Fruit fly (Drosophila melanogaster) whole organism, embryonic: ENCODE measurements around the gene sea.

Experiments used
- Awh ChIP-seq: fragments of 200-800 bp; sonication (Bioruptor generic); IDR thresholded peaks from 2 replicates; pipeline ENCODE4, ENCODE4 v1.3.6; 2022; ENCODE audit warnings: missing biosample characterization, missing genetic modification characterization
- CG10431 ChIP-seq: fragments of 200-800 bp; sonication (Bioruptor generic); optimal IDR thresholded peaks from 3 replicates; lab custom pipeline; 2018; ENCODE audit warnings: missing biosample characterization, mild to moderate bottlenecking, missing genetic modification characterization
- CG11504 ChIP-seq: fragments of 200-800 bp; sonication (Bioruptor generic); optimal IDR thresholded peaks from 3 replicates; lab custom pipeline; 2019; ENCODE audit warnings: missing biosample characterization, mild to moderate bottlenecking, missing genetic modification characterization, moderate library complexity
- CG11695 ChIP-seq: fragments of 200-800 bp; sonication (Bioruptor generic); IDR thresholded peaks from 3 replicates; pipeline ENCODE4 v1.3.6; 2022; ENCODE audit warnings: missing biosample characterization, missing genetic modification characterization
- CG12236 ChIP-seq: fragments of 200-800 bp; sonication (Bioruptor generic); optimal IDR thresholded peaks from 2 replicates; lab custom pipeline; 2016; ENCODE audit warnings: missing biosample characterization, missing genetic modification characterization
- CG13775 ChIP-seq: fragments of 200-800 bp; sonication (Bioruptor generic); optimal IDR thresholded peaks from 3 replicates; lab custom pipeline; 2017; ENCODE audit warnings: missing biosample characterization, mild to moderate bottlenecking, missing genetic modification characterization
- CG14014 ChIP-seq: fragments of 200-800 bp; sonication (Bioruptor generic); IDR thresholded peaks from 2 replicates; pipeline ENCODE4 v1.3.6; 2022; ENCODE audit warnings: missing biosample characterization, missing genetic modification characterization
- CG14965 ChIP-seq: fragments of 200-800 bp; sonication (Bioruptor generic); optimal IDR thresholded peaks from 2 replicates; lab custom pipeline; 2016; ENCODE audit warnings: missing biosample characterization, missing genetic modification characterization, borderline replicate concordance
- CG16863 ChIP-seq: fragments of 200-800 bp; sonication (Bioruptor generic); optimal IDR thresholded peaks from 3 replicates; lab custom pipeline; 2016; ENCODE audit warnings: missing biosample characterization, missing genetic modification characterization
- CG18476 ChIP-seq: fragments of 200-800 bp; sonication (Bioruptor generic); optimal IDR thresholded peaks from 2 replicates; lab custom pipeline; 2016; ENCODE audit warnings: missing biosample characterization, mild to moderate bottlenecking, missing genetic modification characterization
- CG3065 ChIP-seq: fragments of 200-800 bp; sonication (Bioruptor generic); optimal IDR thresholded peaks from 2 replicates; lab custom pipeline; 2016; ENCODE audit warnings: missing biosample characterization, missing genetic modification characterization
- CG3163 ChIP-seq: fragments of 200-800 bp; sonication (Bioruptor generic); optimal IDR thresholded peaks from 3 replicates; lab custom pipeline; 2016; ENCODE audit warnings: missing biosample characterization, missing genetic modification characterization
- CG5245 ChIP-seq: fragments of 200-800 bp; sonication (Bioruptor generic); optimal IDR thresholded peaks from 3 replicates; lab custom pipeline; 2016; ENCODE audit warnings: missing biosample characterization, missing genetic modification characterization
- CG7928 ChIP-seq: fragments of 200-800 bp; sonication (Bioruptor generic); optimal IDR thresholded peaks from 2 replicates; lab custom pipeline; 2017; ENCODE audit warnings: missing biosample characterization, mild to moderate bottlenecking, missing genetic modification characterization
- CG8089 ChIP-seq: fragments of 200-800 bp; sonication (Bioruptor generic); optimal IDR thresholded peaks from 3 replicates; lab custom pipeline; 2016; ENCODE audit warnings: missing biosample characterization, missing genetic modification characterization
- CG8281 ChIP-seq: fragments of 200-800 bp; sonication (Bioruptor generic); optimal IDR thresholded peaks from 2 replicates; lab custom pipeline; 2018; ENCODE audit warnings: missing biosample characterization, mild to moderate bottlenecking, missing genetic modification characterization, moderate library complexity
- CG8290 ChIP-seq, 3 experiments: fragments of 200-800 bp; sonication (Bioruptor generic); optimal IDR thresholded peaks; 2 replicates each; lab custom pipeline; 2016 to 2019; ENCODE audit warnings: missing biosample characterization in 3 of 3, missing genetic modification characterization in 3 of 3, mild to moderate bottlenecking in 2 of 3, moderate library complexity in 1 of 3
- CG9817 ChIP-seq: fragments of 200-800 bp; sonication (Bioruptor generic); optimal IDR thresholded peaks from 2 replicates; lab custom pipeline; 2018; ENCODE audit warnings: missing biosample characterization, mild to moderate bottlenecking, missing genetic modification characterization, moderate library complexity
- CrebB ChIP-seq: fragments of 200-800 bp; sonication (Bioruptor generic); optimal IDR thresholded peaks from 3 replicates; lab custom pipeline; 2018; ENCODE audit warnings: missing biosample characterization, mild to moderate bottlenecking, missing genetic modification characterization
- Dp ChIP-seq: fragments of 200-800 bp; sonication (Bioruptor generic); optimal IDR thresholded peaks from 2 replicates; lab custom pipeline; 2018; ENCODE audit warnings: missing biosample characterization, mild to moderate bottlenecking, missing genetic modification characterization, moderate library complexity
- Fer1 ChIP-seq: fragments of 200-800 bp; sonication (Bioruptor generic); optimal IDR thresholded peaks from 2 replicates; lab custom pipeline; 2017; ENCODE audit warnings: missing biosample characterization, mild to moderate bottlenecking, missing genetic modification characterization
- Hsf ChIP-seq: fragments of 200-800 bp; sonication (Bioruptor generic); optimal IDR thresholded peaks from 3 replicates; lab custom pipeline; 2016; ENCODE audit warnings: missing biosample characterization, missing genetic modification characterization
- Lpt ChIP-seq: fragments of >200 bp; optimal IDR thresholded peaks from 2 replicates; lab custom pipeline; 2018; ENCODE audit warnings: missing biosample characterization, missing genetic modification characterization
- Mad ChIP-seq: fragments of 200-800 bp; sonication (Bioruptor generic); optimal IDR thresholded peaks from 2 replicates; lab custom pipeline; 2016; ENCODE audit warnings: missing biosample characterization, missing genetic modification characterization
- NC2α ChIP-seq: fragments of 200-800 bp; sonication (Bioruptor generic); optimal IDR thresholded peaks from 2 replicates; lab custom pipeline; 2016; ENCODE audit warnings: missing biosample characterization, missing genetic modification characterization
- Rx ChIP-seq: fragments of 200-800 bp; sonication (Bioruptor generic); IDR thresholded peaks from 2 replicates; pipeline ENCODE4 v1.3.6; 2022; ENCODE audit warnings: missing biosample characterization, missing genetic modification characterization
- Scr ChIP-seq: fragments of 200-800 bp; sonication (Bioruptor generic); IDR thresholded peaks from 2 replicates; pipeline ENCODE4 v1.3.6; 2022; ENCODE audit warnings: missing biosample characterization, missing genetic modification characterization; ENCODE audit not compliant: partially characterized antibody
- ab ChIP-seq: fragments of 200-800 bp; sonication (Bioruptor generic); optimal IDR thresholded peaks from 2 replicates; lab custom pipeline; 2016; ENCODE audit warnings: missing biosample characterization, missing genetic modification characterization
- ase ChIP-seq: fragments of 200-800 bp; sonication (Bioruptor generic); IDR thresholded peaks from 3 replicates; pipeline ENCODE4 v1.3.6; 2022; ENCODE audit warnings: missing biosample characterization, missing genetic modification characterization
- ato ChIP-seq: fragments of 200-800 bp; sonication (Bioruptor generic); IDR thresholded peaks from 2 replicates; pipeline ENCODE4 v1.3.6; 2022; ENCODE audit warnings: missing biosample characterization, missing genetic modification characterization; ENCODE audit not compliant: partially characterized antibody
- bbx ChIP-seq: fragments of 200-800 bp; sonication (Bioruptor generic); IDR thresholded peaks from 2 replicates; pipeline ENCODE4 v1.3.6; 2022; ENCODE audit warnings: missing biosample characterization, missing genetic modification characterization; ENCODE audit not compliant: partially characterized antibody
- bsh ChIP-seq, 2 experiments: fragments of 200-800 bp; sonication (Bioruptor generic); optimal IDR thresholded peaks; 2 replicates each; lab custom pipeline; 2017 to 2018; ENCODE audit warnings: mild to moderate bottlenecking in 2 of 2, missing biosample characterization in 2 of 2, missing genetic modification characterization in 2 of 2, moderate library complexity in 1 of 2
- cato ChIP-seq: fragments of 200-800 bp; sonication (Bioruptor generic); optimal IDR thresholded peaks from 2 replicates; lab custom pipeline; 2016; ENCODE audit warnings: missing biosample characterization, missing genetic modification characterization, borderline replicate concordance
- chm ChIP-seq: fragments of 200-800 bp; sonication (Bioruptor generic); IDR thresholded peaks from 2 replicates; pipeline ENCODE4 v1.3.6; 2022; ENCODE audit warnings: missing biosample characterization, missing genetic modification characterization
- cwo ChIP-seq: fragments of 200-800 bp; sonication (Bioruptor generic); optimal IDR thresholded peaks from 3 replicates; lab custom pipeline; 2017; ENCODE audit warnings: missing biosample characterization, missing genetic modification characterization, mild to moderate bottlenecking, moderate library complexity, missing genetic modification reagents
- da ChIP-seq: fragments of 200-800 bp; sonication (Bioruptor generic); optimal IDR thresholded peaks from 2 replicates; lab custom pipeline; 2016; ENCODE audit warnings: missing biosample characterization, missing genetic modification characterization
- dmrt11E ChIP-seq: fragments of 200-800 bp; sonication (Bioruptor generic); optimal IDR thresholded peaks from 3 replicates; lab custom pipeline; 2018; ENCODE audit warnings: missing biosample characterization, mild to moderate bottlenecking, missing genetic modification characterization, moderate library complexity
- fu2 ChIP-seq: fragments of 200-800 bp; sonication (Bioruptor generic); optimal IDR thresholded peaks from 2 replicates; lab custom pipeline; 2016; ENCODE audit warnings: missing biosample characterization, missing genetic modification characterization
- gce ChIP-seq: fragments of 200-800 bp; sonication (Bioruptor generic); IDR thresholded peaks from 3 replicates; pipeline ENCODE4 v1.3.6; 2022; ENCODE audit warnings: missing biosample characterization, missing genetic modification characterization
- ind ChIP-seq: fragments of 200-800 bp; sonication (Bioruptor generic); optimal IDR thresholded peaks from 3 replicates; lab custom pipeline; 2016; ENCODE audit warnings: missing biosample characterization, missing genetic modification characterization
- jing ChIP-seq: fragments of 200-800 bp; sonication (Bioruptor generic); optimal IDR thresholded peaks from 2 replicates; lab custom pipeline; 2018; ENCODE audit warnings: missing biosample characterization, mild to moderate bottlenecking, missing genetic modification characterization
- kni ChIP-seq: fragments of 200-800 bp; sonication (Bioruptor generic); optimal IDR thresholded peaks from 3 replicates; lab custom pipeline; 2017; ENCODE audit warnings: mild to moderate bottlenecking, missing biosample characterization, missing genetic modification reagents, missing genetic modification characterization
- lbe ChIP-seq: fragments of 200-800 bp; sonication (Bioruptor generic); optimal IDR thresholded peaks from 2 replicates; lab custom pipeline; 2016; ENCODE audit warnings: missing biosample characterization, mild to moderate bottlenecking, missing genetic modification characterization
- nom ChIP-seq: fragments of 200-800 bp; sonication (Bioruptor generic); optimal IDR thresholded peaks from 2 replicates; lab custom pipeline; 2017; ENCODE audit warnings: missing biosample characterization, missing genetic modification characterization, mild to moderate bottlenecking, moderate library complexity, missing genetic modification reagents
- sens ChIP-seq: fragments of 200-800 bp; sonication (Bioruptor generic); peaks from one replicate; lab custom pipeline; 2016; ENCODE audit warnings: missing biosample characterization, missing genetic modification characterization
- sisA ChIP-seq: fragments of 200-800 bp; sonication (Bioruptor generic); IDR thresholded peaks from 2 replicates; pipeline ENCODE4 v1.3.6; 2022; ENCODE audit warnings: missing biosample characterization, missing genetic modification characterization
- stwl ChIP-seq: fragments of 200-800 bp; sonication (Bioruptor generic); optimal IDR thresholded peaks from 3 replicates; lab custom pipeline; 2018; ENCODE audit warnings: missing biosample characterization, mild to moderate bottlenecking, missing genetic modification characterization, moderate library complexity
- tna ChIP-seq: fragments of 200-800 bp; sonication (Bioruptor generic); IDR thresholded peaks from 2 replicates; pipeline ENCODE4 v1.3.6; 2022; ENCODE audit warnings: missing biosample characterization, missing genetic modification characterization; ENCODE audit not compliant: partially characterized antibody
- wdn ChIP-seq: fragments of 200-800 bp; sonication (Bioruptor generic); IDR thresholded peaks from 2 replicates; pipeline ENCODE4 v1.3.6; 2022; ENCODE audit warnings: missing biosample characterization, missing genetic modification characterization

Gene sea

DNA sequence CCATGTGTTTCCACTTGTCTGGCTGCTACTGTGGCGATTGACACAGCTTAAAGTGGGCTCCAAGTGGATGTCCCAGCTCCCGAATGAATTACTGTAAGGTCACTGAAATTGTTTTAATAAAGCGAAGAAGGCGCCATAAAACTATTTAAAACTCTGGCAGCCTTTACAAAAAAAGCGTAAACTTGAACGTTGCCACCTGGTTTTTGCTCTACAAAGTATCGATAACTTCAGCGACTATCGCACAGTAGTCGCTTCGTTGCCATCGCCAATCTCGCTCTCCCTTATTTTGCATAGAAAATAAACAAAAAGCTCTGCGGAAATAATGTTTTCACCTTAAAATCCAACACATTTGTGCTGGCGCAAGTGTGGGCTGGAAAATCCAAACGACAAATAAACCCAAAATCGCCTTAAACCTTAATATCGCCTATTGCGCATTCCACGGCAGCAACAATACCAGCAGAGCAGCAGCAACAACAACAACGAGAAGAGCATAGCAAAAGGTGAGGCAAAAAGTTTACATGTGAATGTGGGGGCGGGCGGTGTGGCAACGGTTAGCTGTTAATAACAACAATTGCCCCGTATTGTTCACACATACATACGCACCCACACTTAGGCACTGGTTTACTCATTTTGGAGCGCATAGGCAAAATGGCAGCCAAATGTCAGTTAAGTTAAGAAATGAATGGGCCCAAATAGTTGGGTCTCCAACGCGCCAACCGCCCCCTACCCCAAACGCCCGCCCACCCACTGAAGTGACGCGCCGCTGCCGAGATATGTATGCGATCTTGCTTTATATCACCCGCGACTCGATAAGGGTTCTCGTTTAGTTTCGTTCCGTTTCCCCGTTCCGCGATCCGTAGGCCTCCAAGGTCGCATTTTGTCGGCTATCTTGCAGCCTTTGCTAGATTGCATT lies 14.7 kb upstream of the sea start, which contains the start of gene wkd (continued):
- TF ChIP-seq stwl: peak; percentile 88
- no peak for TF ChIP-seq da (GFP tag; lab: Kevin White, UChicago)
- no peak for TF ChIP-seq cato (GFP tag; lab: Kevin White, UChicago)
- no peak for TF ChIP-seq CG14014 (GFP tag; lab: Robert Waterston, UW)
- no peak for TF ChIP-seq CG10431 (GFP tag; lab: Kevin White, UChicago)
- no peak for TF ChIP-seq ind (GFP tag; lab: Kevin White, UChicago)
- no peak for TF ChIP-seq CG8089 (GFP tag; lab: Kevin White, UChicago)
- no peak for TF ChIP-seq Hsf
- no peak for TF ChIP-seq CG3163
- TF ChIP-seq nom (GFP tag; lab: Kevin White, UChicago): no peak
- TF ChIP-seq sens (GFP tag; lab: Kevin White, UChicago): no peak
- no peak for TF ChIP-seq cwo (GFP tag; lab: Kevin White, UChicago)
- no peak for TF ChIP-seq Lpt (GFP tag; lab: Kevin White, UChicago)
- TF ChIP-seq CG11695 (GFP tag; lab: Robert Waterston, UW): no peak
- no peak for TF ChIP-seq CG3065 (GFP tag; lab: Kevin White, UChicago)
- TF ChIP-seq ab (GFP tag; lab: Kevin White, UChicago): no peak
- no peak for TF ChIP-seq CG7928 (GFP tag; lab: Kevin White, UChicago)
- TF ChIP-seq fu2 (GFP tag; lab: Kevin White, UChicago): no peak
- no peak for TF ChIP-seq Fer1
- no peak for TF ChIP-seq CG5245 (GFP tag; lab: Kevin White, UChicago)
- TF ChIP-seq bbx (GFP tag; lab: Robert Waterston, UW): peak; percentile 87
- TF ChIP-seq NC2α: no peak
- TF ChIP-seq CG16863 (GFP tag; lab: Kevin White, UChicago): no peak
- no peak for TF ChIP-seq CG11504 (tag; lab: Kevin White, UChicago)
- no peak for TF ChIP-seq CG14965 (GFP tag; lab: Kevin White, UChicago)
- no peak for TF ChIP-seq jing
- TF ChIP-seq tna (GFP tag; lab: Robert Waterston, UW): peak; percentile 75; the same call in 1 of the 2 replicates
- TF ChIP-seq Rx (GFP tag; lab: Robert Waterston, UW): no peak
- no peak for TF ChIP-seq CG18476 (GFP tag; lab: Kevin White, UChicago)
- no peak for TF ChIP-seq wdn (GFP tag; lab: Robert Waterston, UW)
- TF ChIP-seq dmrt11E (tag; lab: Kevin White, UChicago): no peak
- TF ChIP-seq CG12236 (GFP tag; lab: Kevin White, UChicago): no peak
- no peak for TF ChIP-seq CG8281 (tag; lab: Kevin White, UChicago)
- no peak for TF ChIP-seq CG9817
- peak; percentile 86 for TF ChIP-seq Scr (GFP tag; lab: Robert Waterston, UW)
- no peak for TF ChIP-seq Awh (GFP tag; lab: Robert Waterston, UW)
- no peak for TF ChIP-seq bsh (GFP tag; optimal IDR thresholded peaks at IDR 0.05; lab: Kevin White, UChicago)
- TF ChIP-seq CrebB (tag; lab: Kevin White, UChicago): no peak
- TF ChIP-seq Mad (GFP tag; lab: Kevin White, UChicago): peak; percentile 23
- TF ChIP-seq chm (GFP tag; lab: Robert Waterston, UW): no peak
- TF ChIP-seq CG8290 (GFP tag; optimal IDR thresholded peaks at IDR 0.05; lab: Kevin White, UChicago): no peak
- TF ChIP-seq CG8290 (tag; optimal IDR thresholded peaks at IDR 0.05; lab: Kevin White, UChicago): no peak
- TF ChIP-seq CG13775 (GFP tag; lab: Kevin White, UChicago): no peak
- peak; percentile 90 for TF ChIP-seq Dp (GFP tag; lab: Kevin White, UChicago)
- TF ChIP-seq sisA (GFP tag; lab: Robert Waterston, UW): no peak
- TF ChIP-seq gce: no peak
- no peak for TF ChIP-seq lbe (GFP tag; lab: Kevin White, UChicago)
- peak; percentile 40 for TF ChIP-seq kni (GFP tag; lab: Kevin White, UChicago)
- TF ChIP-seq ato: peak; percentile 77; the same call in 1 of the 2 replicates
- TF ChIP-seq ase (GFP tag; lab: Robert Waterston, UW): no peak
